Worm (Caenorhabditis elegans): Measurements from ENCODE around the gene ufm-1.

Gene ufm-1

ce11 chrIII:7857142-7857541 lies 1.6 kb upstream of the ufm-1 start, which contains the start of gene tag-307:
TSS of gene tag-307 (minus strand) at chrIII:7857242.
- TF ChIP-seq unc-130 (GFP tag; optimal IDR thresholded peaks at IDR 0.05), result no peak
- TF ChIP-seq unc-62 (GFP tag; optimal IDR thresholded peaks at IDR 0.05 in 1 of 2), result peak in 1 of 2 experiments; percentile 56
- TF ChIP-seq unc-62 (tag; optimal IDR thresholded peaks at IDR 0.05), result no peak

- TF ChIP-seq mdt-29 (GFP tag; IDR thresholded peaks at IDR 0.05), result no peak
- TF ChIP-seq Y48G9A.11 (GFP tag; IDR thresholded peaks at IDR 0.05), result no peak
- no peak for TF ChIP-seq mes-2 (tag; optimal IDR thresholded peaks at IDR 0.05; ENCODE audit: poor library complexity, severe bottlenecking)
- TF ChIP-seq unc-130 (GFP tag; optimal IDR thresholded peaks at IDR 0.05), result no peak
- TF ChIP-seq jun-1 (tag; optimal IDR thresholded peaks at IDR 0.05), result no peak
- TF ChIP-seq F26F4.8 (GFP tag; conservative IDR thresholded peaks at IDR 0.05), result no peak
- TF ChIP-seq lsy-2 (tag; optimal IDR thresholded peaks at IDR 0.05), result no peak
- no peak for TF ChIP-seq egl-27 (tag; optimal IDR thresholded peaks at IDR 0.05)
- no peak for TF ChIP-seq nhr-237 (tag; optimal IDR thresholded peaks at IDR 0.05)
These were observed 534 bp downstream of the ufm-1 start, which contains the start of gene tomm-7 for ce11 chrIII:7859313-7859712. TSS of gene tomm-7 (plus strand) at chrIII:7859613.

ce11 chrIII:7860885-7861284 lies 2.1 kb downstream of the ufm-1 start, which contains the start of gene cuc-1:
TSS of gene cuc-1 (minus strand) at chrIII:7860985.
- TF ChIP-seq hlh-30 (tag; optimal IDR thresholded peaks at IDR 0.05; ENCODE audit: insufficient read depth), result peak; percentile 31
- no peak for TF ChIP-seq daf-16 (GFP tag; optimal IDR thresholded peaks at IDR 0.05)
- TF ChIP-seq daf-16 (tag; optimal IDR thresholded peaks at IDR 0.05), result peak; percentile 5
- no peak for TF ChIP-seq ceh-32 (tag; optimal IDR thresholded peaks at IDR 0.05; ENCODE audit: poor library complexity)
- TF ChIP-seq hlh-11 (tag; optimal IDR thresholded peaks at IDR 0.05), result peak; percentile 3

ce11 chrIII:7861535-7862120 lies 2.8 kb downstream of the ufm-1 start, which contains the start of gene snr-5:
TSS of gene snr-5 (plus strand) at chrIII:7862070.
- peak; percentile 29 for TF ChIP-seq dpl-1 (GFP tag; optimal IDR thresholded peaks at IDR 0.05)
- peak; percentile 48 for TF ChIP-seq mes-2 (tag; optimal IDR thresholded peaks at IDR 0.05; ENCODE audit: poor library complexity, severe bottlenecking)
- TF ChIP-seq daf-16 (GFP tag; optimal IDR thresholded peaks at IDR 0.05), result no peak
- peak; percentile 10 for TF ChIP-seq daf-16 (tag; optimal IDR thresholded peaks at IDR 0.05)
- TF ChIP-seq zfp-2 (tag; optimal IDR thresholded peaks at IDR 0.05), result no peak
- peak in 1 of 2 experiments; percentile 46 for TF ChIP-seq lsy-2 (tag; optimal IDR thresholded peaks at IDR 0.05)

ce11 chrIII:7865238-7865761 lies 6.5 kb downstream of the ufm-1 start, which contains the start of gene slc-17.3:
TSS of gene slc-17.3 (minus strand) at chrIII:7865288.
- no peak for TF ChIP-seq nhr-237 (tag; optimal IDR thresholded peaks at IDR 0.05)
- no peak for TF ChIP-seq nhr-41 (GFP tag; IDR thresholded peaks at IDR 0.05)
- TF ChIP-seq dmd-8 (GFP tag; IDR thresholded peaks at IDR 0.05), result no peak
- no peak for TF ChIP-seq ceh-44 (GFP tag; IDR thresholded peaks at IDR 0.05)
- peak; percentile 44 for TF ChIP-seq nhr-28 (tag; optimal IDR thresholded peaks at IDR 0.05)
- TF ChIP-seq aly-2 (tag; optimal IDR thresholded peaks at IDR 0.05), result no peak
- no peak for TF ChIP-seq nhr-25 (tag; optimal IDR thresholded peaks at IDR 0.05; ENCODE audit: borderline replicate concordance, insufficient read depth)
- TF ChIP-seq dmd-6 (GFP tag; IDR thresholded peaks at IDR 0.05), result no peak; the same call in 1 of the 2 replicates
- TF ChIP-seq pha-4 (GFP tag; IDR thresholded peaks at IDR 0.05), result no peak
- no peak for TF ChIP-seq pha-4 (tag; optimal IDR thresholded peaks at IDR 0.05)
- no peak for TF ChIP-seq snpc-1.2 (GFP tag; IDR thresholded peaks at IDR 0.05)
- peak; percentile 16 for TF ChIP-seq nhr-77 (tag; optimal IDR thresholded peaks at IDR 0.05)
- TF ChIP-seq duxl-1 (tag; optimal IDR thresholded peaks at IDR 0.05; ENCODE audit: poor library complexity), result no peak
- TF ChIP-seq dve-1 (tag; optimal IDR thresholded peaks at IDR 0.05; ENCODE audit: insufficient read depth), result no peak
- peak; percentile 31 for TF ChIP-seq aha-1 (tag)
- TF ChIP-seq F49E8.2 (tag; optimal IDR thresholded peaks at IDR 0.05; ENCODE audit: borderline replicate concordance), result no peak
- TF ChIP-seq snpc-4 (tag; optimal IDR thresholded peaks at IDR 0.05), result no peak
- TF ChIP-seq zip-2 (tag; optimal IDR thresholded peaks at IDR 0.05), result no peak
- no peak for TF ChIP-seq arid-1 (GFP tag; conservative IDR thresholded peaks at IDR 0.05)
- no peak for TF ChIP-seq ZK337.2 (GFP tag; IDR thresholded peaks at IDR 0.05)
- peak; percentile 1 for TF ChIP-seq pqm-1 (tag; optimal IDR thresholded peaks at IDR 0.05)

Data from whole organism, L4 larva.